Fruit fly (Drosophila melanogaster) whole organism, embryonic: ENCODE measurements around the gene Trm1.

Experiments used
- Aef1 ChIP-seq: fragments of 200-800 bp; sonication (Bioruptor generic); IDR thresholded peaks from 3 replicates; pipeline ENCODE4 v1.3.6; 2022; ENCODE audit warnings: missing biosample characterization, missing genetic modification characterization
- Awh ChIP-seq: fragments of 200-800 bp; sonication (Bioruptor generic); IDR thresholded peaks from 2 replicates; pipeline ENCODE4, ENCODE4 v1.3.6; 2022; ENCODE audit warnings: missing biosample characterization, missing genetic modification characterization
- BEAF-32 ChIP-seq: fragments of 200-800 bp; sonication (Bioruptor generic); optimal IDR thresholded peaks from 3 replicates; lab custom pipeline; 2017; ENCODE audit warnings: missing biosample characterization, missing genetic modification characterization, mild to moderate bottlenecking, moderate library complexity, missing genetic modification reagents
- C15 ChIP-seq: fragments of 200-800 bp; sonication (Bioruptor generic); IDR thresholded peaks from 3 replicates; pipeline ENCODE4 v1.3.6; 2022; ENCODE audit warnings: missing biosample characterization, missing genetic modification characterization
- CG10147 ChIP-seq: fragments of 200-800 bp; sonication (Bioruptor generic); optimal IDR thresholded peaks from 2 replicates; lab custom pipeline; 2019; ENCODE audit warnings: missing biosample characterization, mild to moderate bottlenecking, missing genetic modification characterization, moderate library complexity
- CG10654 ChIP-seq: fragments of 200-800 bp; sonication (Bioruptor generic); optimal IDR thresholded peaks from 2 replicates; lab custom pipeline; 2016; ENCODE audit warnings: missing biosample characterization, missing genetic modification characterization
- CG11560 ChIP-seq: fragments of 200-800 bp; sonication (Bioruptor generic); IDR thresholded peaks from 3 replicates; pipeline ENCODE4 v1.3.6; 2022; ENCODE audit warnings: missing biosample characterization, missing genetic modification characterization
- CG16779 ChIP-seq: fragments of 200-800 bp; sonication (Bioruptor generic); IDR thresholded peaks from 2 replicates; pipeline ENCODE4 v1.3.6; 2022; ENCODE audit warnings: missing biosample characterization, missing genetic modification characterization
- CG16863 ChIP-seq: fragments of 200-800 bp; sonication (Bioruptor generic); optimal IDR thresholded peaks from 3 replicates; lab custom pipeline; 2016; ENCODE audit warnings: missing biosample characterization, missing genetic modification characterization
- CG17829 ChIP-seq: fragments of 200-800 bp; optimal IDR thresholded peaks from 2 replicates; lab custom pipeline; 2019; ENCODE audit warnings: missing biosample characterization, mild to moderate bottlenecking, missing genetic modification characterization, moderate library complexity
- CG18764 ChIP-seq: fragments of 200-800 bp; sonication (Bioruptor generic); optimal IDR thresholded peaks from 3 replicates; lab custom pipeline; 2016; ENCODE audit warnings: missing biosample characterization, missing genetic modification characterization
- CG30431 ChIP-seq: fragments of 200-800 bp; sonication (Bioruptor generic); optimal IDR thresholded peaks from 2 replicates; lab custom pipeline; 2017; ENCODE audit warnings: missing biosample characterization, missing genetic modification characterization
- CG31441 ChIP-seq: fragments of 200-800 bp; sonication (Bioruptor generic); IDR thresholded peaks from 2 replicates; pipeline ENCODE4 v1.3.6; 2022; ENCODE audit warnings: missing biosample characterization, missing genetic modification characterization
- CG32772 ChIP-seq: fragments of 200-800 bp; sonication (Bioruptor generic); IDR thresholded peaks from 2 replicates; pipeline ENCODE4 v1.3.6; 2022; ENCODE audit warnings: missing biosample characterization, missing genetic modification characterization
- CG3407 ChIP-seq: fragments of 200-800 bp; sonication (Bioruptor generic); optimal IDR thresholded peaks from 2 replicates; lab custom pipeline; 2018; ENCODE audit warnings: missing biosample characterization, mild to moderate bottlenecking, missing genetic modification characterization
- CG42726 ChIP-seq: fragments of 200-800 bp; sonication (Bioruptor generic); IDR thresholded peaks from 2 replicates; pipeline ENCODE4 v1.3.6; 2022; ENCODE audit warnings: missing biosample characterization, missing genetic modification characterization; ENCODE audit not compliant: partially characterized antibody
- CG4282 ChIP-seq: fragments of 200-800 bp; sonication (Bioruptor generic); optimal IDR thresholded peaks from 2 replicates; lab custom pipeline; 2016; ENCODE audit warnings: missing biosample characterization, missing genetic modification characterization
- CG43689 ChIP-seq: fragments of 200-800 bp; sonication (Bioruptor generic); IDR thresholded peaks from 2 replicates; pipeline ENCODE4 v1.3.6; 2022; ENCODE audit warnings: missing biosample characterization, missing genetic modification characterization
- CG6175 ChIP-seq: fragments of 200-800 bp; sonication (Bioruptor generic); IDR thresholded peaks from 3 replicates; pipeline ENCODE4 v1.3.6; 2022; ENCODE audit warnings: missing biosample characterization, missing genetic modification characterization
- CG7357 ChIP-seq: fragments of 200-800 bp; sonication (Bioruptor generic); IDR thresholded peaks from 3 replicates; pipeline ENCODE4 v1.3.6; 2022; ENCODE audit warnings: missing biosample characterization, missing genetic modification characterization
- CG7745 ChIP-seq: fragments of 200-800 bp; sonication (Bioruptor generic); optimal IDR thresholded peaks from 2 replicates; lab custom pipeline; 2018; ENCODE audit warnings: missing biosample characterization, mild to moderate bottlenecking, missing genetic modification characterization, moderate library complexity
- CG9215 ChIP-seq: fragments of 200-800 bp; sonication (Bioruptor generic); IDR thresholded peaks from 2 replicates; pipeline ENCODE4 v1.3.6; 2022; ENCODE audit warnings: missing biosample characterization, missing genetic modification characterization
- CG9817 ChIP-seq: fragments of 200-800 bp; sonication (Bioruptor generic); optimal IDR thresholded peaks from 2 replicates; lab custom pipeline; 2018; ENCODE audit warnings: missing biosample characterization, mild to moderate bottlenecking, missing genetic modification characterization, moderate library complexity
- CG9876 ChIP-seq: fragments of 200-800 bp; sonication (Bioruptor generic); optimal IDR thresholded peaks from 2 replicates; lab custom pipeline; 2016; ENCODE audit warnings: missing biosample characterization, missing genetic modification characterization
- Dfd ChIP-seq, 2 experiments: fragments of >200 bp; optimal IDR thresholded peaks; 2 replicates each; lab custom pipeline; 2017; ENCODE audit warnings: missing biosample characterization in 2 of 2, missing genetic modification characterization in 2 of 2
- Doc2 ChIP-seq: fragments of 200-800 bp; sonication (Bioruptor generic); IDR thresholded peaks from 2 replicates; pipeline ENCODE4 v1.3.6; 2022; ENCODE audit warnings: missing biosample characterization, missing genetic modification characterization
- Dref ChIP-seq: fragments of 200-800 bp; sonication (Bioruptor generic); IDR thresholded peaks from 2 replicates; pipeline ENCODE4 v1.3.6; 2022; ENCODE audit warnings: missing biosample characterization, missing genetic modification characterization
- HLH54F ChIP-seq: fragments of 200-800 bp; sonication (Bioruptor generic); optimal IDR thresholded peaks from 3 replicates; lab custom pipeline; 2016; ENCODE audit warnings: missing biosample characterization, missing genetic modification characterization
- Meics ChIP-seq: fragments of 200-800 bp; sonication (Bioruptor generic); optimal IDR thresholded peaks from 2 replicates; lab custom pipeline; 2017; ENCODE audit warnings: missing biosample characterization, mild to moderate bottlenecking, missing genetic modification characterization
- Nf-YC ChIP-seq: fragments of 200-800 bp; optimal IDR thresholded peaks from 3 replicates; lab custom pipeline; 2019; ENCODE audit warnings: missing biosample characterization, mild to moderate bottlenecking, missing genetic modification characterization, moderate library complexity
- Sox100B ChIP-seq: fragments of 200-800 bp; sonication (Bioruptor generic); optimal IDR thresholded peaks from 3 replicates; lab custom pipeline; 2018; ENCODE audit warnings: missing biosample characterization, mild to moderate bottlenecking, missing genetic modification characterization
- aop ChIP-seq: fragments of 200-800 bp; sonication (Bioruptor generic); IDR thresholded peaks from 2 replicates; pipeline ENCODE4 v1.3.6; 2022; ENCODE audit warnings: missing biosample characterization, missing genetic modification characterization
- az2 ChIP-seq: fragments of 200-800 bp; sonication (Bioruptor generic); optimal IDR thresholded peaks from 3 replicates; lab custom pipeline; 2016; ENCODE audit warnings: missing biosample characterization, missing genetic modification characterization
- bsh ChIP-seq, 2 experiments: fragments of 200-800 bp; sonication (Bioruptor generic); optimal IDR thresholded peaks; 2 replicates each; lab custom pipeline; 2017 to 2018; ENCODE audit warnings: mild to moderate bottlenecking in 2 of 2, missing biosample characterization in 2 of 2, missing genetic modification characterization in 2 of 2, moderate library complexity in 1 of 2
- chn ChIP-seq: fragments of 200-800 bp; sonication (Bioruptor generic); optimal IDR thresholded peaks from 2 replicates; lab custom pipeline; 2016; ENCODE audit warnings: missing biosample characterization, missing genetic modification characterization
- dan ChIP-seq: fragments of 200-800 bp; sonication (Bioruptor generic); IDR thresholded peaks from 2 replicates; pipeline ENCODE4 v1.3.6; 2022; ENCODE audit warnings: missing biosample characterization, missing genetic modification characterization
- exex ChIP-seq: fragments of 200-800 bp; sonication (Bioruptor generic); optimal IDR thresholded peaks from 4 replicates; lab custom pipeline; 2018; ENCODE audit warnings: missing biosample characterization, mild to moderate bottlenecking, missing genetic modification characterization, moderate library complexity
- grau ChIP-seq: fragments of 200-800 bp; optimal IDR thresholded peaks from 3 replicates; lab custom pipeline; 2019; ENCODE audit warnings: missing biosample characterization, mild to moderate bottlenecking, missing genetic modification characterization, moderate library complexity
- lmd ChIP-seq: fragments of 200-800 bp; sonication (Bioruptor generic); IDR thresholded peaks from 2 replicates; pipeline ENCODE4 v1.3.6; 2022; ENCODE audit warnings: missing biosample characterization, missing genetic modification characterization
- peb ChIP-seq: fragments of 200-800 bp; sonication (Bioruptor generic); IDR thresholded peaks from 2 replicates; pipeline ENCODE4 v1.3.6; 2022; ENCODE audit warnings: missing biosample characterization, missing genetic modification characterization
- pfk ChIP-seq: fragments of 200-800 bp; sonication (Bioruptor generic); optimal IDR thresholded peaks from 2 replicates; lab custom pipeline; 2018; ENCODE audit warnings: missing biosample characterization, mild to moderate bottlenecking, missing genetic modification characterization, moderate library complexity
- pzg ChIP-seq: fragments of 200-800 bp; sonication (Bioruptor generic); optimal IDR thresholded peaks from 3 replicates; lab custom pipeline; 2018; ENCODE audit warnings: missing biosample characterization, mild to moderate bottlenecking, missing genetic modification characterization, moderate library complexity
- run ChIP-seq: fragments of 200-800 bp; sonication (Bioruptor generic); optimal IDR thresholded peaks from 3 replicates; lab custom pipeline; 2018; ENCODE audit warnings: missing biosample characterization, mild to moderate bottlenecking, missing genetic modification characterization
- sug ChIP-seq: fragments of 200-800 bp; optimal IDR thresholded peaks from 2 replicates; lab custom pipeline; 2019; ENCODE audit warnings: missing biosample characterization, mild to moderate bottlenecking, missing genetic modification characterization, moderate library complexity
- wdn ChIP-seq: fragments of 200-800 bp; sonication (Bioruptor generic); IDR thresholded peaks from 2 replicates; pipeline ENCODE4 v1.3.6; 2022; ENCODE audit warnings: missing biosample characterization, missing genetic modification characterization
- zf30C ChIP-seq: fragments of 200-800 bp; sonication (Bioruptor generic); optimal IDR thresholded peaks from 3 replicates; lab custom pipeline; 2018; ENCODE audit warnings: missing biosample characterization, mild to moderate bottlenecking, missing genetic modification characterization
- zfh1 ChIP-seq: fragments of 200-800 bp; sonication (Bioruptor generic); IDR thresholded peaks from 3 replicates; pipeline ENCODE4 v1.3.6; 2022; ENCODE audit warnings: missing biosample characterization, missing genetic modification characterization

The Trm1 gene

DNA sequence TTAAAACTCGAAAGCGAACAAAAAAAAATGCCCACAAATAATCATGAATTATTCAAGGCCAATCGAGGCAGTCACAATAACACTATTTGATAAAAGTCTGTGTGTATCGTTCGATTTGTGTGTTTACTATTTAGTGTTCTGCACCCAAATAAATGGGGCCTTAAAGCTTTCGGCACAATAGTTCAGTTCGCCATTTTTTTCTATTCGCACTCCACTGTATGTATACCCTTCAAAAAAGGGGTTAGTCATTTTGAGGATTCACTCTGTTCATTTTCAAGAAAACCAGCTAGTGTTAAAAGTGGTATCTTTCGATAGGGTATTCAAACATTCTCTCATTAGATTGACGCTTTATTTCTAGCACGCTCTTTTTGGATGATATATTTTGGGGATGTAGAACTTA lies 39.8 kb downstream of the Trm1 start (continued):
- peak; percentile 61 for TF ChIP-seq exex (tag; lab: Kevin White, UChicago)
- no peak for TF ChIP-seq Nf-YC (tag; lab: Kevin White, UChicago)
- peak; percentile 76 for TF ChIP-seq CG16779 (GFP tag; lab: Robert Waterston, UW)
- no peak for TF ChIP-seq CG10654 (GFP tag; lab: Kevin White, UChicago)
- TF ChIP-seq pzg (GFP tag; lab: Kevin White, UChicago), result no peak
- TF ChIP-seq dan (GFP tag; lab: Robert Waterston, UW), result no peak
- peak; percentile 76 for TF ChIP-seq HLH54F (GFP tag; lab: Kevin White, UChicago)
- TF ChIP-seq Dref (GFP tag; lab: Robert Waterston, UW), result no peak
- no peak for TF ChIP-seq CG11560 (tag; lab: Robert Waterston, UW)
- peak; percentile 66 for TF ChIP-seq CG4282 (GFP tag; lab: Kevin White, UChicago)
- TF ChIP-seq pfk (GFP tag; lab: Kevin White, UChicago), result no peak
- TF ChIP-seq CG32772 (GFP tag; lab: Robert Waterston, UW), result no peak
- no peak for TF ChIP-seq zf30C (GFP tag; lab: Kevin White, UChicago)
- TF ChIP-seq CG9817 (tag; lab: Kevin White, UChicago), result peak; percentile 66
- TF ChIP-seq run (tag; lab: Kevin White, UChicago), result no peak
- TF ChIP-seq C15, result no peak
- TF ChIP-seq CG31441 (GFP tag; lab: Robert Waterston, UW), result no peak
- TF ChIP-seq wdn, result peak; percentile 67; the same call in 1 of the 2 replicates
- TF ChIP-seq CG43689 (GFP tag; lab: Robert Waterston, UW), result no peak
- TF ChIP-seq aop (GFP tag; lab: Robert Waterston, UW), result no peak
- TF ChIP-seq CG7357 (GFP tag; lab: Robert Waterston, UW), result no peak
- TF ChIP-seq Aef1 (GFP tag; lab: Robert Waterston, UW), result peak; percentile 40; the same call in 1 of the 3 replicates
- TF ChIP-seq az2 (GFP tag; lab: Kevin White, UChicago), result no peak
- no peak for TF ChIP-seq CG42726 (GFP tag; lab: Robert Waterston, UW)
- no peak for TF ChIP-seq CG9876 (GFP tag; lab: Kevin White, UChicago)
- no peak for TF ChIP-seq peb
- no peak for TF ChIP-seq Sox100B
- no peak for TF ChIP-seq CG30431 (GFP tag; lab: Kevin White, UChicago)
- TF ChIP-seq sug, result peak; percentile 60
- no peak for TF ChIP-seq CG6175 (GFP tag; lab: Robert Waterston, UW)
- no peak for TF ChIP-seq CG7745
- TF ChIP-seq CG9215 (GFP tag; lab: Robert Waterston, UW), result no peak
- peak; percentile 23 for TF ChIP-seq CG10147 (GFP tag; lab: Kevin White, UChicago)
- peak; percentile 5 for TF ChIP-seq chn (GFP tag; lab: Kevin White, UChicago)
- no peak for TF ChIP-seq CG18764 (GFP tag; lab: Kevin White, UChicago)
- peak; percentile 44; the same call in 1 of the 2 replicates for TF ChIP-seq lmd (GFP tag; lab: Robert Waterston, UW)
- TF ChIP-seq bsh (GFP tag; optimal IDR thresholded peaks at IDR 0.05; lab: Kevin White, UChicago), result no peak
- TF ChIP-seq CG17829 (tag; lab: Kevin White, UChicago), result no peak
- TF ChIP-seq Awh, result no peak
- no peak for TF ChIP-seq BEAF-32 (GFP tag; lab: Kevin White, UChicago)
- no peak for TF ChIP-seq CG3407
- peak; percentile 60 for TF ChIP-seq grau (tag; lab: Kevin White, UChicago)
- TF ChIP-seq Meics (GFP tag; lab: Kevin White, UChicago), result peak; percentile 77
- TF ChIP-seq zfh1 (GFP tag; lab: Robert Waterston, UW), result no peak
- TF ChIP-seq CG16863 (GFP tag; lab: Kevin White, UChicago), result peak; percentile 13
- TF ChIP-seq Dfd (GFP tag; optimal IDR thresholded peaks at IDR 0.05; lab: Kevin White, UChicago), result no peak
- no peak for TF ChIP-seq Doc2 (GFP tag; lab: Robert Waterston, UW)
- TF ChIP-seq, all 482 proteins: peak for 189
